Worm (Caenorhabditis elegans) whole organism, L4/young adult: Measurements from ENCODE around the gene srd-30.

Experiments
- W03F9.2 ChIP-seq: fragments of 150-350 bp; optimal IDR thresholded peaks from 2 replicates; lab custom pipeline; 2014; ENCODE audit warnings: missing biosample characterization, missing genetic modification characterization
- him-1 ChIP-seq: sonication (generic microtip); optimal IDR thresholded peaks from 2 replicates; lab custom pipeline; 2016; ENCODE audit warnings: missing genotype, missing genetic modification reagents, missing genetic modification characterization, missing compliant biosample characterization

ce11 chrV:7622011-7622465 lies 7.6 kb upstream of the srd-30 start, which contains the start of gene C50E3.12:
- no peak for TF ChIP-seq him-1 (tag; lab: Kevin White, UChicago)
- TF ChIP-seq W03F9.2 (tag; lab: Kevin White, UChicago), result no peak
